Worm (Caenorhabditis elegans) whole organism, L3 larva: ENCODE data around the gene pals-22.

ENCODE experiments used
- ZK546.5 ChIP-seq: sonication (generic microtip); optimal IDR thresholded peaks from 2 replicates; lab custom pipeline; 2017; ENCODE audit warnings: missing biosample characterization, missing genetic modification characterization
- aly-2 ChIP-seq: fragments of 150-350 bp; optimal IDR thresholded peaks from 2 replicates; lab custom pipeline; 2014; ENCODE audit warnings: missing biosample characterization, missing genetic modification characterization
- ceh-28 ChIP-seq: fragments of 150-350 bp; optimal IDR thresholded peaks from 2 replicates; lab custom pipeline; 2014; ENCODE audit warnings: missing biosample characterization, missing genetic modification reagents, missing genetic modification characterization
- ceh-9 ChIP-seq: sonication (generic microtip); optimal IDR thresholded peaks from 2 replicates; lab custom pipeline; 2018; ENCODE audit warnings: missing biosample characterization, missing genetic modification characterization
- daf-12 ChIP-seq: fragments of 150-350 bp; optimal IDR thresholded peaks from 2 replicates; lab custom pipeline; 2014; ENCODE audit warnings: missing biosample characterization, missing genetic modification reagents, missing genetic modification characterization
- egl-27 ChIP-seq: sonication (generic microtip); optimal IDR thresholded peaks from 4 replicates; lab custom pipeline; 2017; ENCODE audit warnings: missing biosample characterization, missing genetic modification reagents, missing genetic modification characterization
- egl-5 ChIP-seq: fragments of 150-350 bp; optimal IDR thresholded peaks from 2 replicates; lab custom pipeline; 2017; ENCODE audit warnings: missing biosample characterization, missing genetic modification reagents, missing genetic modification characterization, inconsistent platforms
- elt-1 ChIP-seq: fragments of 150-350 bp; optimal IDR thresholded peaks from 2 replicates; lab custom pipeline; 2014; ENCODE audit warnings: missing biosample characterization, missing genetic modification characterization
- elt-2 ChIP-seq: sonication (generic microtip); optimal IDR thresholded peaks from 2 replicates; lab custom pipeline; 2016; ENCODE audit warnings: missing genetic modification reagents, mild to moderate bottlenecking, missing genetic modification characterization, missing compliant biosample characterization
- elt-3 ChIP-seq, 3 experiments: fragments of 150-350 bp in 1 of 3; sonication (generic microtip) in 2 of 3; optimal IDR thresholded peaks; 2 replicates in 2 of 3; 4 replicates in 1 of 3; lab custom pipeline; 2014 to 2017; ENCODE audit warnings: missing biosample characterization in 3 of 3, missing genetic modification characterization in 3 of 3
- eor-1 ChIP-seq, 2 experiments: fragments of 150-350 bp; optimal IDR thresholded peaks; 2 replicates each; lab custom pipeline; 2014 to 2018; ENCODE audit warnings: missing biosample characterization in 2 of 2, missing genetic modification characterization in 2 of 2
- fkh-10 ChIP-seq: sonication (generic microtip); optimal IDR thresholded peaks from 2 replicates; lab custom pipeline; 2017; ENCODE audit warnings: missing biosample characterization, missing genetic modification reagents, missing genetic modification characterization
- fkh-2 ChIP-seq: fragments of 150-350 bp; optimal IDR thresholded peaks from 2 replicates; lab custom pipeline; 2014; ENCODE audit warnings: missing biosample characterization, missing genetic modification reagents, missing genetic modification characterization
- fos-1 ChIP-seq: fragments of 150-350 bp; optimal IDR thresholded peaks from 2 replicates; lab custom pipeline; 2014; ENCODE audit warnings: missing biosample characterization, missing genetic modification characterization
- hmg-11 ChIP-seq: sonication (generic microtip); optimal IDR thresholded peaks from 2 replicates; lab custom pipeline; 2016; ENCODE audit warnings: missing genetic modification characterization, missing compliant biosample characterization
- jun-1 ChIP-seq: fragments of 150-350 bp; optimal IDR thresholded peaks from 2 replicates; lab custom pipeline; 2014; ENCODE audit warnings: missing biosample characterization, missing genetic modification reagents, missing genetic modification characterization
- lin-15B ChIP-seq: fragments of 150-350 bp; optimal IDR thresholded peaks from 2 replicates; lab custom pipeline; 2014; ENCODE audit warnings: missing biosample characterization, missing genetic modification characterization
- lin-39 ChIP-seq: fragments of 150-350 bp; optimal IDR thresholded peaks from 2 replicates; lab custom pipeline; 2018; ENCODE audit warnings: missing biosample characterization, missing genetic modification reagents, missing genetic modification characterization
- nfya-1 ChIP-seq: sonication (generic microtip); optimal IDR thresholded peaks from 2 replicates; lab custom pipeline; 2017; ENCODE audit warnings: missing genetic modification characterization, mild to moderate bottlenecking, missing compliant biosample characterization, antibody characterized with exemption, moderate library complexity; ENCODE audit not compliant: insufficient read depth
- nhr-23 ChIP-seq: fragments of 150-350 bp; optimal IDR thresholded peaks from 2 replicates; lab custom pipeline; 2014; ENCODE audit warnings: missing biosample characterization, missing genetic modification reagents, missing genetic modification characterization
- nhr-237 ChIP-seq: fragments of 150-350 bp; optimal IDR thresholded peaks from 2 replicates; lab custom pipeline; 2014; ENCODE audit warnings: missing biosample characterization, missing genetic modification characterization
- nhr-28 ChIP-seq: fragments of 150-350 bp; optimal IDR thresholded peaks from 2 replicates; lab custom pipeline; 2014; ENCODE audit warnings: missing biosample characterization, missing genetic modification characterization
- nhr-77 ChIP-seq: fragments of 150-350 bp; optimal IDR thresholded peaks from 2 replicates; lab custom pipeline; 2014; ENCODE audit warnings: missing biosample characterization, missing genetic modification characterization
- pha-4 ChIP-seq: fragments of 150-350 bp; optimal IDR thresholded peaks from 2 replicates; lab custom pipeline; 2014; ENCODE audit warnings: missing biosample characterization, missing genetic modification reagents, missing genetic modification characterization
- pqm-1 ChIP-seq: fragments of 150-350 bp; optimal IDR thresholded peaks from 2 replicates; lab custom pipeline; 2017; ENCODE audit warnings: missing biosample characterization, missing genetic modification characterization, inconsistent platforms
- sea-2 ChIP-seq: fragments of 150-350 bp; sonication (generic microtip); optimal IDR thresholded peaks from 4 replicates; lab custom pipeline; 2014; ENCODE audit warnings: missing biosample characterization, missing genetic modification reagents, missing genetic modification characterization
- skn-1 ChIP-seq: fragments of 150-350 bp; optimal IDR thresholded peaks from 2 replicates; lab custom pipeline; 2014; ENCODE audit warnings: missing biosample characterization, missing genetic modification characterization
- snpc-4 ChIP-seq: fragments of 150-350 bp; optimal IDR thresholded peaks from 2 replicates; lab custom pipeline; 2014; ENCODE audit warnings: missing biosample characterization, missing genetic modification characterization
- unc-39 ChIP-seq: sonication (generic microtip); optimal IDR thresholded peaks from 4 replicates; lab custom pipeline; 2017; ENCODE audit warnings: missing biosample characterization, missing genetic modification characterization
- unc-62 ChIP-seq: fragments of 150-350 bp; sonication (generic microtip); optimal IDR thresholded peaks from 4 replicates; lab custom pipeline; 2014; ENCODE audit warnings: missing biosample characterization, missing genetic modification reagents, missing genetic modification characterization
- zag-1 ChIP-seq: fragments of 150-350 bp; optimal IDR thresholded peaks from 2 replicates; lab custom pipeline; 2014; ENCODE audit warnings: missing biosample characterization, missing genetic modification characterization
- ztf-11 ChIP-seq: fragments of 150-350 bp; optimal IDR thresholded peaks from 2 replicates; lab custom pipeline; 2014; ENCODE audit warnings: missing biosample characterization, missing genetic modification characterization
- ztf-4 ChIP-seq: fragments of 150-350 bp; optimal IDR thresholded peaks from 2 replicates; lab custom pipeline; 2014; ENCODE audit warnings: missing biosample characterization, missing genetic modification characterization

pals-22 gene

ce11 chrIII:124478-124877 is 7.7 kb upstream of the pals-22 start, which contains the start of gene pals-23:
Gene pals-23, plus strand, starts transcription at chrIII:124778.
- TF ChIP-seq nhr-237 (tag; lab: Kevin White, UChicago) (no peak), pha-4 (tag; lab: Kevin White, UChicago) (no peak), ceh-9 (no peak), sea-2 (GFP tag; lab: Kevin White, UChicago) (no peak), unc-39 (tag; lab: Kevin White, UChicago) (no peak), fkh-2 (no peak), snpc-4 (tag; lab: Kevin White, UChicago) (no peak), unc-62 (no peak), zag-1 (tag; lab: Kevin White, UChicago) (no peak), egl-5 (tag; lab: Kevin White, UChicago) (no peak), ceh-28 (no peak), fos-1 (tag; lab: Kevin White, UChicago) (no peak), lin-39 (no peak), nhr-28 (tag; lab: Kevin White, UChicago) (no peak), ztf-4 (tag; lab: Kevin White, UChicago) (no peak), aly-2 (no peak), ztf-11 (tag; lab: Kevin White, UChicago) (no peak), fkh-10 (GFP tag; lab: Kevin White, UChicago) (no peak), ZK546.5 (tag; lab: Kevin White, UChicago) (no peak)

- peak; percentile 38 for TF ChIP-seq elt-2 (tag; lab: Kevin White, UChicago)
- no peak for TF ChIP-seq daf-12 (tag; lab: Kevin White, UChicago)
- no peak for TF ChIP-seq zag-1 (tag; lab: Kevin White, UChicago)
- peak; percentile 38 for TF ChIP-seq pha-4 (tag; lab: Kevin White, UChicago)
These were observed 1.6 kb upstream of the pals-22 start, which contains the start of the genes nhr-280 and C29F9.2 for ce11 chrIII:130650-131049. Gene nhr-280, minus strand, starts transcription at chrIII:130750. Gene C29F9.2, plus strand, starts transcription at chrIII:130947.

- TF ChIP-seq egl-5 (tag; lab: Kevin White, UChicago) (peak; percentile 71), fkh-10 (GFP tag; lab: Kevin White, UChicago) (peak; percentile 12), pha-4 (tag; lab: Kevin White, UChicago) (peak; percentile 82), lin-15B (tag; lab: Kevin White, UChicago) (peak; percentile 77), nhr-77 (tag; lab: Kevin White, UChicago) (peak; percentile 9), jun-1 (tag; lab: Kevin White, UChicago) (peak; percentile 13), ZK546.5 (tag; lab: Kevin White, UChicago) (no peak), nhr-23 (peak; percentile 61), hmg-11 (tag; lab: Kevin White, UChicago) (peak; percentile 18), nhr-28 (tag; lab: Kevin White, UChicago) (no peak), snpc-4 (tag; lab: Kevin White, UChicago) (peak; percentile 55), nfya-1 (tag; lab: Kevin White, UChicago) (peak; percentile 70), elt-2 (tag; lab: Kevin White, UChicago) (peak; percentile 33), lin-39 (peak; percentile 82), fkh-2 (no peak)
These were observed 591 bp upstream of the pals-22 start for ce11 chrIII:131627-132026.

DNA sequence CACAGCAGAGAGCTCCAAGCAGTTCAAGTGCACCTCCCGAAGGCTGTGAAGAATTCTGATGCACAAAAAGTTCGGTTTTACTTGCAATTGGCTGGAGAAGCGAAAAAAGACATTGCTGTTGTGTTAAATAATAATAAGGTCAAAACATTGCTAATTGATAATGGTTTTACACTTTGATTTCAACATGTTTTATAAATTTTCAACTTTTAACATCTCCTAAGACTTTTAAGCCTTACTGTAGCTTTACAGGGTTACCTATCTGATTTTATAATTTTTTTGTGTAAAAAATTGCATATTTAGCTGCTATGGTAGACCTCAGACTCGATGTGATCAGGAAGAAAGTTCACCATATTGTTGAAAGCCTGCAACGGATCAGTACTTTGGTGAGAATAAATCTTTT is 2.0 kb downstream of the pals-22 start, which contains the start of gene pals-25:
TSS of gene pals-25 (plus strand) at position 301 of the 400 bp plus-strand sequence.
- TF ChIP-seq fkh-2 (no peak), skn-1 (tag; lab: Kevin White, UChicago) (no peak), lin-39 (no peak), ceh-28 (no peak)

- TF ChIP-seq hmg-11 (tag; lab: Kevin White, UChicago) (no peak), nfya-1 (tag; lab: Kevin White, UChicago) (no peak), ceh-28 (no peak), ztf-4 (tag; lab: Kevin White, UChicago) (no peak), elt-3 (tag; optimal IDR thresholded peaks at IDR 0.05; lab: Kevin White, UChicago) (no peak), eor-1 (tag; optimal IDR thresholded peaks at IDR 0.05; lab: Kevin White, UChicago) (no peak), fos-1 (tag; lab: Kevin White, UChicago) (no peak), ztf-11 (tag; lab: Kevin White, UChicago) (no peak), unc-62 (no peak), nhr-77 (tag; lab: Kevin White, UChicago) (no peak), ceh-9 (no peak), egl-27 (tag; lab: Kevin White, UChicago) (no peak), elt-1 (tag; lab: Kevin White, UChicago) (no peak), ZK546.5 (tag; lab: Kevin White, UChicago) (no peak), fkh-2 (no peak), egl-5 (tag; lab: Kevin White, UChicago) (no peak), skn-1 (tag; lab: Kevin White, UChicago) (no peak), jun-1 (tag; lab: Kevin White, UChicago) (no peak), pqm-1 (tag; lab: Kevin White, UChicago) (no peak)
These were observed 8.7 kb downstream of the pals-22 start, which contains the start of gene fbxb-81 for ce11 chrIII:140904-141303. Gene fbxb-81, minus strand, starts transcription at chrIII:141217.
